Worm (Caenorhabditis elegans): Measurements from ENCODE around the gene C28A5.6.
A peak's percentile ranks its signal among the peaks of the same experiment; 100 is the strongest.

C28A5.6 gene

ce11 chrIII:4461337-4461736 lies 32.0 kb upstream of the C28A5.6 start:
- TF ChIP-seq klf-2 (GFP tag; conservative IDR thresholded peaks at IDR 0.05) (no peak), T22C8.4 (GFP tag; IDR thresholded peaks at IDR 0.05) (no peak), med-1 (GFP tag; optimal IDR thresholded peaks at IDR 0.05; ENCODE audit: insufficient read depth) (no peak), ref-1 (GFP tag; conservative IDR thresholded peaks at IDR 0.05) (no peak), tab-1 (GFP tag; IDR thresholded peaks at IDR 0.05) (no peak), ztf-23 (GFP tag; IDR thresholded peaks at IDR 0.05) (no peak), flt-1 (GFP tag; IDR thresholded peaks at IDR 0.05) (no peak), ztf-29 (GFP tag; IDR thresholded peaks at IDR 0.05) (no peak), cog-1 (tag; optimal IDR thresholded peaks at IDR 0.05) (no peak)

ce11 chrIII:4460242-4460641 lies 30.9 kb upstream of the C28A5.6 start:
- no peak for TF ChIP-seq ztf-23 (GFP tag; IDR thresholded peaks at IDR 0.05)
- no peak for TF ChIP-seq ref-1 (GFP tag; conservative IDR thresholded peaks at IDR 0.05)
- 0 out of 2 replicates have a peak, but pooled peaks have one; percentile 36 for TF ChIP-seq tab-1 (GFP tag; IDR thresholded peaks at IDR 0.05)
- no peak for TF ChIP-seq flt-1 (GFP tag; IDR thresholded peaks at IDR 0.05)
- no peak for TF ChIP-seq T22C8.4 (GFP tag; IDR thresholded peaks at IDR 0.05)
- no peak for TF ChIP-seq med-1 (GFP tag; optimal IDR thresholded peaks at IDR 0.05; ENCODE audit: insufficient read depth)

DNA sequence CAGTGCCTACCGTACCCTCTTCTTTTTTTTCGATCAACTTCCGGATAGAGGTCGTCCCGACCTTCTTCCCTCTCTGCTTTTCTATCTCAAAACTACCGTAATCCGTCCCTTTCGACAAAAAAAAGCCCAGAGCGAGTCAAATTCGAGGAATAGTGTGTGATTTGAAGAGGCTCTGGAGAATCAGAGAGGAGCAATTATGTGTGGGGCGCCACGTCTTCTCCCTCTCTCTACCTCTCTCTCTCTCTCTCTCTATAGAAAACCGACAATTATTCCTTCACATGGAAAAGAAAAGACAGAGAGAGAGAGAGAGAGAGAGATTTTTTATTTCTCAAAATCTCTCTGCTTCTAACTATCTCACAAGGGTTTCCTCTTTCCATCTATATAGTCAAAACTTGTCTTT lies 27.3 kb upstream of the C28A5.6 start:
- TF ChIP-seq ref-1 (GFP tag; conservative IDR thresholded peaks at IDR 0.05): no peak
- TF ChIP-seq T22C8.4 (GFP tag; IDR thresholded peaks at IDR 0.05): no peak
- TF ChIP-seq ztf-29 (GFP tag; IDR thresholded peaks at IDR 0.05): no peak
- no peak for TF ChIP-seq klf-2 (GFP tag; conservative IDR thresholded peaks at IDR 0.05)

- TF ChIP-seq cog-1 (tag; optimal IDR thresholded peaks at IDR 0.05): no peak
- no peak for TF ChIP-seq med-1 (GFP tag; optimal IDR thresholded peaks at IDR 0.05; ENCODE audit: insufficient read depth)
- TF ChIP-seq T22C8.4 (GFP tag; IDR thresholded peaks at IDR 0.05): no peak
- TF ChIP-seq ztf-29 (GFP tag; IDR thresholded peaks at IDR 0.05): no peak
- no peak for TF ChIP-seq tab-1 (GFP tag; IDR thresholded peaks at IDR 0.05)
- no peak for TF ChIP-seq flt-1 (GFP tag; IDR thresholded peaks at IDR 0.05)
- no peak for TF ChIP-seq ref-1 (GFP tag; conservative IDR thresholded peaks at IDR 0.05)
- no peak for TF ChIP-seq klf-2 (GFP tag; conservative IDR thresholded peaks at IDR 0.05)
- TF ChIP-seq ztf-23 (GFP tag; IDR thresholded peaks at IDR 0.05): no peak
These were observed 25.6 kb upstream of the C28A5.6 start for ce11 chrIII:4454919-4455318.

DNA sequence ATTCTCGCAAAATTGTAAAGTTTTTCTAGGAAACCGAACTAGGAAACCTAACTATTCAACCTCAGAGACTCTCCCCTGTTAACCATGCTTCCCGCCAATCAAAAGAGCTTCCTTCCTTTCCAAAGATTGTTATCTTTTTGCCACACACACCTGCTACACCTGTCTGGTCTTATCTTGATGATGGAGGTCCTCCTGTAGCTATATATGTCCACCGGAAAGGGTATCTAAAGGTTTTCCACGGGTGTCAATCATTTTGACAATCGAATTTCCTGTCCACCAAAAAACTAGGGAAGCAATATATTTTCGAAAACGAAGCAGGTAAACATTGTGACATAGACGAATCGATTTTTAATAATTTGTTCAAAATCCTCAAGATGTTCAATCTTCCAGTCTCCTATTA lies 24.5 kb upstream of the C28A5.6 start:
- no peak for TF ChIP-seq klf-2 (GFP tag; conservative IDR thresholded peaks at IDR 0.05)
- TF ChIP-seq cog-1 (tag; optimal IDR thresholded peaks at IDR 0.05): no peak
- no peak for TF ChIP-seq ztf-23 (GFP tag; IDR thresholded peaks at IDR 0.05)
- no peak for TF ChIP-seq ref-1 (GFP tag; conservative IDR thresholded peaks at IDR 0.05)
- TF ChIP-seq tab-1 (GFP tag; IDR thresholded peaks at IDR 0.05): no peak
- no peak for TF ChIP-seq flt-1 (GFP tag; IDR thresholded peaks at IDR 0.05)
- no peak for TF ChIP-seq ztf-29 (GFP tag; IDR thresholded peaks at IDR 0.05)
- TF ChIP-seq T22C8.4 (GFP tag; IDR thresholded peaks at IDR 0.05): no peak
- no peak for TF ChIP-seq med-1 (GFP tag; optimal IDR thresholded peaks at IDR 0.05; ENCODE audit: insufficient read depth)

- TF ChIP-seq flt-1 (GFP tag; IDR thresholded peaks at IDR 0.05): no peak
- no peak for TF ChIP-seq klf-2 (GFP tag; conservative IDR thresholded peaks at IDR 0.05)
- TF ChIP-seq ztf-29 (GFP tag; IDR thresholded peaks at IDR 0.05): no peak
- TF ChIP-seq tab-1 (GFP tag; IDR thresholded peaks at IDR 0.05): no peak
- TF ChIP-seq ref-1 (GFP tag; conservative IDR thresholded peaks at IDR 0.05): no peak
- no peak for TF ChIP-seq T22C8.4 (GFP tag; IDR thresholded peaks at IDR 0.05)
- no peak for TF ChIP-seq ztf-23 (GFP tag; IDR thresholded peaks at IDR 0.05)
- no peak for TF ChIP-seq med-1 (GFP tag; optimal IDR thresholded peaks at IDR 0.05; ENCODE audit: insufficient read depth)
- no peak for TF ChIP-seq cog-1 (tag; optimal IDR thresholded peaks at IDR 0.05)
These were observed 24.0 kb upstream of the C28A5.6 start for ce11 chrIII:4453301-4453700.

- no peak for TF ChIP-seq cog-1 (tag; optimal IDR thresholded peaks at IDR 0.05)
- TF ChIP-seq med-1 (GFP tag; optimal IDR thresholded peaks at IDR 0.05; ENCODE audit: insufficient read depth): no peak
- TF ChIP-seq ztf-29 (GFP tag; IDR thresholded peaks at IDR 0.05): no peak
- no peak for TF ChIP-seq ztf-23 (GFP tag; IDR thresholded peaks at IDR 0.05)
- TF ChIP-seq ref-1 (GFP tag; conservative IDR thresholded peaks at IDR 0.05): no peak
- no peak for TF ChIP-seq klf-2 (GFP tag; conservative IDR thresholded peaks at IDR 0.05)
- TF ChIP-seq T22C8.4 (GFP tag; IDR thresholded peaks at IDR 0.05): no peak
- no peak for TF ChIP-seq flt-1 (GFP tag; IDR thresholded peaks at IDR 0.05)
- no peak for TF ChIP-seq tab-1 (GFP tag; IDR thresholded peaks at IDR 0.05)
These were observed 23.4 kb upstream of the C28A5.6 start for ce11 chrIII:4452749-4453148.

DNA sequence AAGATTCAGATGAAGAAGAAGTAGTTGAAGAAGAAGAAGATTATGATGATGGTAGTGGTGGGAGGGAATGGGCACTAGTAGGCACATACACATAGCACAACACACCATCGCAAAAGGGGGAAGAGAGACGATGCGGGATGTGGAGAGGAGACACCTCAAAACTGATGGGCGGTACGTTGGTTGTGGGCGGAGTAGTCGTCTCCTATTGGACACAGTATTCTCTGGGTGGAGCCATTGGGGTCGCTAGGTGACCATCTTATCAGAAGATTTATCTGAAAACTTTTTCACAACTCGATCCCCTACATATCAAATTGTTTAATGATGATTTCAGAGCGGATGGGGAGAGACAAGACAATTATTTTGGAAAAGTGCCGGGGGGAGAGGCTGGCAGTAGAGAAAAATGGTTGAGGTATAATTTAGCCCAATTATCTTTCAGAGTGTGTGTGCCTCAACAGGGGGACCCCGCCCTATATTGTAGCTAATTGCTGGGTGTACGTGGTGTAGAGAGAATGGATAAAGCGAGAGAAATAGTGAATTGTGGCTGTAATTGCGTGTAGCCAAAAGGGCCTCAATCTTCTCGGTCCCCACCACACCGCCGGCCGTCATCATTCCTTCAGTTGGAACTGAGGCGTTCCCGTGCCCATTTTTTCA lies 21.6 kb upstream of the C28A5.6 start:
- TF ChIP-seq klf-2 (GFP tag; conservative IDR thresholded peaks at IDR 0.05) (no peak), ztf-23 (GFP tag; IDR thresholded peaks at IDR 0.05) (0 out of 2 replicates have a peak, but pooled peaks have one; percentile 5), cog-1 (tag; optimal IDR thresholded peaks at IDR 0.05) (no peak), med-1 (GFP tag; optimal IDR thresholded peaks at IDR 0.05; ENCODE audit: insufficient read depth) (no peak), tab-1 (GFP tag; IDR thresholded peaks at IDR 0.05) (peak; percentile 49; the same call in 1 of the 2 replicates), ref-1 (GFP tag; conservative IDR thresholded peaks at IDR 0.05) (no peak), flt-1 (GFP tag; IDR thresholded peaks at IDR 0.05) (0 out of 2 replicates have a peak, but pooled peaks have one; percentile 13)

- TF ChIP-seq klf-2 (GFP tag; conservative IDR thresholded peaks at IDR 0.05) (no peak), med-1 (GFP tag; optimal IDR thresholded peaks at IDR 0.05; ENCODE audit: insufficient read depth) (no peak), ztf-29 (GFP tag; IDR thresholded peaks at IDR 0.05) (no peak), flt-1 (GFP tag; IDR thresholded peaks at IDR 0.05) (no peak), tab-1 (GFP tag; IDR thresholded peaks at IDR 0.05) (no peak), ztf-23 (GFP tag; IDR thresholded peaks at IDR 0.05) (no peak), cog-1 (tag; optimal IDR thresholded peaks at IDR 0.05) (no peak), ref-1 (GFP tag; conservative IDR thresholded peaks at IDR 0.05) (no peak), T22C8.4 (GFP tag; IDR thresholded peaks at IDR 0.05) (no peak)
These were observed 20.7 kb upstream of the C28A5.6 start, which contains the start of gene ceh-43 for ce11 chrIII:4449893-4450579. TSS of gene ceh-43 (minus strand) at chrIII:4449943.

Data from whole organism, midembryonic.